Fruit fly (Drosophila melanogaster) whole organism, prepupa: Measurements from ENCODE around the gene BBS5.

ENCODE experiments used
- Blimp-1 ChIP-seq: fragments of 200-800 bp; sonication (Bioruptor generic); optimal IDR thresholded peaks from 3 replicates; lab custom pipeline; 2017; ENCODE audit warnings: missing biosample characterization, missing genetic modification characterization, mild to moderate bottlenecking, moderate library complexity, missing genetic modification reagents
- CG11294 ChIP-seq: fragments of 200-800 bp; sonication (Bioruptor generic); IDR thresholded peaks from 2 replicates; pipeline ENCODE4 v1.3.6; 2022; ENCODE audit warnings: missing biosample characterization, missing genetic modification characterization
- CG15336 ChIP-seq: fragments of 200-800 bp; sonication (Bioruptor generic); IDR thresholded peaks from 2 replicates; pipeline ENCODE4 v1.3.6; 2022; ENCODE audit warnings: missing biosample characterization, missing genetic modification characterization
- CG1621 ChIP-seq: fragments of 200-800 bp; sonication (Bioruptor generic); optimal IDR thresholded peaks from 3 replicates; lab custom pipeline; 2018; ENCODE audit warnings: missing biosample characterization, mild to moderate bottlenecking, missing genetic modification characterization
- CG16779 ChIP-seq: fragments of 200-800 bp; sonication (Bioruptor generic); optimal IDR thresholded peaks from 3 replicates; lab custom pipeline; 2017; ENCODE audit warnings: missing biosample characterization, mild to moderate bottlenecking, missing genetic modification characterization
- CG3032 ChIP-seq: fragments of 200-800 bp; optimal IDR thresholded peaks from 2 replicates; lab custom pipeline; 2019; ENCODE audit warnings: missing biosample characterization, mild to moderate bottlenecking, missing genetic modification characterization, moderate library complexity
- CG32006 ChIP-seq: fragments of 200-800 bp; sonication (Bioruptor generic); optimal IDR thresholded peaks from 3 replicates; lab custom pipeline; 2017; ENCODE audit warnings: missing biosample characterization, mild to moderate bottlenecking, missing genetic modification characterization
- CG3919 ChIP-seq: fragments of 200-800 bp; sonication (Bioruptor generic); optimal IDR thresholded peaks from 3 replicates; lab custom pipeline; 2016; ENCODE audit warnings: missing biosample characterization, missing genetic modification characterization
- CG4318 ChIP-seq: fragments of 200-800 bp; sonication (Bioruptor generic); optimal IDR thresholded peaks from 3 replicates; lab custom pipeline; 2017; ENCODE audit warnings: missing biosample characterization, mild to moderate bottlenecking, missing genetic modification characterization
- CG6163 ChIP-seq: fragments of 200-800 bp; sonication (Bioruptor generic); IDR thresholded peaks from 3 replicates; pipeline ENCODE4 v1.3.6; 2022; ENCODE audit warnings: missing biosample characterization, missing genetic modification characterization
- CG6276 ChIP-seq: fragments of 200-800 bp; sonication (Bioruptor generic); optimal IDR thresholded peaks from 2 replicates; lab custom pipeline; 2017; ENCODE audit warnings: missing biosample characterization, mild to moderate bottlenecking, missing genetic modification characterization
- CG6808 ChIP-seq: fragments of 200-800 bp; sonication (Bioruptor generic); optimal IDR thresholded peaks from 3 replicates; lab custom pipeline; 2017; ENCODE audit warnings: missing biosample characterization, missing genetic modification characterization, mild to moderate bottlenecking, moderate library complexity, missing genetic modification reagents
- CG8119 ChIP-seq: fragments of 200-800 bp; sonication (Bioruptor generic); IDR thresholded peaks from 3 replicates; pipeline ENCODE4 v1.3.6; 2022; ENCODE audit warnings: missing biosample characterization, missing genetic modification characterization
- CG8319 ChIP-seq: fragments of 200-800 bp; sonication (Bioruptor generic); optimal IDR thresholded peaks from 3 replicates; lab custom pipeline; 2016; ENCODE audit warnings: missing biosample characterization, missing genetic modification characterization
- CG8632 ChIP-seq: fragments of 200-800 bp; sonication (Bioruptor generic); optimal IDR thresholded peaks from 3 replicates; lab custom pipeline; 2016; ENCODE audit warnings: missing biosample characterization, missing genetic modification characterization
- CG9139 ChIP-seq: fragments of 200-800 bp; sonication (Bioruptor generic); optimal IDR thresholded peaks from 3 replicates; lab custom pipeline; 2017; ENCODE audit warnings: missing biosample characterization, mild to moderate bottlenecking, missing genetic modification characterization
- Eip75B ChIP-seq: fragments of 200-800 bp; sonication (Bioruptor generic); optimal IDR thresholded peaks from 3 replicates; lab custom pipeline; 2016; ENCODE audit warnings: missing biosample characterization, missing genetic modification characterization
- Eip78C ChIP-seq: fragments of 200-800 bp; sonication (Bioruptor generic); peaks from one replicate; lab custom pipeline; 2016; ENCODE audit warnings: missing biosample characterization, missing genetic modification characterization
- Ets21C ChIP-seq: fragments of 200-800 bp; sonication (Bioruptor generic); optimal IDR thresholded peaks from 3 replicates; lab custom pipeline; 2016; ENCODE audit warnings: missing biosample characterization, missing genetic modification characterization
- Ets96B ChIP-seq: fragments of 200-800 bp; optimal IDR thresholded peaks from 2 replicates; lab custom pipeline; 2019; ENCODE audit warnings: missing biosample characterization, mild to moderate bottlenecking, missing genetic modification characterization, moderate library complexity
- Gug ChIP-seq: fragments of 200-800 bp; sonication (Bioruptor generic); IDR thresholded peaks from 2 replicates; pipeline ENCODE4 v1.3.6; 2022; ENCODE audit warnings: missing biosample characterization, missing genetic modification characterization
- Hr38 ChIP-seq: sonication (Bioruptor generic); optimal IDR thresholded peaks from 2 replicates; lab custom pipeline; 2016; ENCODE audit warnings: missing biosample characterization, missing genetic modification characterization
- Met ChIP-seq: fragments of 200-800 bp; sonication (Bioruptor generic); optimal IDR thresholded peaks from 3 replicates; lab custom pipeline; 2016; ENCODE audit warnings: missing biosample characterization, missing genetic modification characterization
- OdsH ChIP-seq: fragments of 200-800 bp; sonication (Bioruptor generic); optimal IDR thresholded peaks from 3 replicates; lab custom pipeline; 2016; ENCODE audit warnings: missing biosample characterization, missing genetic modification characterization
- Smox ChIP-seq: fragments of 200-800 bp; sonication (Bioruptor generic); optimal IDR thresholded peaks from 3 replicates; lab custom pipeline; 2016; ENCODE audit warnings: missing biosample characterization, missing genetic modification characterization
- Sox102F ChIP-seq: fragments of 200-800 bp; sonication (Bioruptor generic); optimal IDR thresholded peaks from 2 replicates; lab custom pipeline; 2016; ENCODE audit warnings: missing biosample characterization, mild to moderate bottlenecking, missing genetic modification characterization
- Sox14 ChIP-seq: fragments of 200-800 bp; sonication (Bioruptor generic); optimal IDR thresholded peaks from 3 replicates; lab custom pipeline; 2016; ENCODE audit warnings: missing biosample characterization, missing genetic modification characterization
- achi ChIP-seq: fragments of 200-800 bp; sonication (Bioruptor generic); optimal IDR thresholded peaks from 3 replicates; lab custom pipeline; 2016; ENCODE audit warnings: missing biosample characterization, missing genetic modification characterization
- acj6 ChIP-seq: fragments of 200-800 bp; sonication (Bioruptor generic); optimal IDR thresholded peaks from 3 replicates; lab custom pipeline; 2016; ENCODE audit warnings: missing biosample characterization, missing genetic modification characterization
- cyc ChIP-seq: fragments of 200-800 bp; sonication (Bioruptor generic); optimal IDR thresholded peaks from 3 replicates; lab custom pipeline; 2016; ENCODE audit warnings: missing biosample characterization, missing genetic modification characterization
- dac ChIP-seq: fragments of 200-800 bp; sonication (Bioruptor generic); optimal IDR thresholded peaks from 2 replicates; lab custom pipeline; 2017; ENCODE audit warnings: missing biosample characterization, mild to moderate bottlenecking, missing genetic modification characterization
- dsx ChIP-seq: fragments of 200-800 bp; optimal IDR thresholded peaks from 3 replicates; lab custom pipeline; 2019; ENCODE audit warnings: missing biosample characterization, mild to moderate bottlenecking, missing genetic modification characterization, moderate library complexity; ENCODE audit not compliant: poor library complexity, severe bottlenecking
- eg ChIP-seq: fragments of 200-800 bp; sonication (Bioruptor generic); IDR thresholded peaks from 3 replicates; pipeline ENCODE4 v1.3.6; 2022; ENCODE audit warnings: missing biosample characterization, missing genetic modification characterization
- fd59A ChIP-seq: fragments of 200-800 bp; sonication (Bioruptor generic); optimal IDR thresholded peaks from 2 replicates; lab custom pipeline; 2017; ENCODE audit warnings: missing biosample characterization, mild to moderate bottlenecking, missing genetic modification characterization, missing genetic modification reagents
- fd85E ChIP-seq: fragments of 200-800 bp; sonication (Bioruptor generic); optimal IDR thresholded peaks from 3 replicates; lab custom pipeline; 2016; ENCODE audit warnings: missing biosample characterization, missing genetic modification characterization
- fkh ChIP-seq: fragments of 200-800 bp; sonication (Bioruptor generic); optimal IDR thresholded peaks from 3 replicates; lab custom pipeline; 2017; ENCODE audit warnings: missing biosample characterization, mild to moderate bottlenecking, missing genetic modification characterization, moderate library complexity
- salr ChIP-seq, 2 experiments: fragments of 200-800 bp; sonication (Bioruptor generic); optimal IDR thresholded peaks; 3 replicates each; lab custom pipeline; 2016 to 2018; ENCODE audit warnings: missing biosample characterization in 2 of 2, missing genetic modification characterization in 2 of 2, mild to moderate bottlenecking in 1 of 2
- ss ChIP-seq, 2 experiments: fragments of 200-800 bp; sonication (Bioruptor generic); optimal IDR thresholded peaks; 2 replicates in 1 of 2; 3 replicates in 1 of 2; lab custom pipeline; 2017 to 2018; ENCODE audit warnings: mild to moderate bottlenecking in 2 of 2, missing biosample characterization in 2 of 2, missing genetic modification characterization in 2 of 2, moderate library complexity in 1 of 2
- svp ChIP-seq: fragments of 200-800 bp; sonication (Bioruptor generic); peaks from one replicate; lab custom pipeline; 2016; ENCODE audit warnings: missing biosample characterization, missing genetic modification characterization
- topi ChIP-seq: fragments of 200-800 bp; sonication (Bioruptor generic); optimal IDR thresholded peaks from 3 replicates; lab custom pipeline; 2016; ENCODE audit warnings: missing biosample characterization, missing genetic modification characterization

BBS5 gene

dm6 chr3R:4816018-4816417 is at the start of gene BBS5:
BBS5 (plus strand) TSS chr3R:4816318.
- TF ChIP-seq CG6163 (GFP tag; lab: Robert Waterston, UW): no peak
- no peak for TF ChIP-seq dsx (GFP tag; lab: Kevin White, UChicago)
- TF ChIP-seq topi (GFP tag; lab: Kevin White, UChicago): no peak
- TF ChIP-seq CG9139 (GFP tag; lab: Kevin White, UChicago): no peak
- TF ChIP-seq, all 60 proteins: peak for 0

DNA sequence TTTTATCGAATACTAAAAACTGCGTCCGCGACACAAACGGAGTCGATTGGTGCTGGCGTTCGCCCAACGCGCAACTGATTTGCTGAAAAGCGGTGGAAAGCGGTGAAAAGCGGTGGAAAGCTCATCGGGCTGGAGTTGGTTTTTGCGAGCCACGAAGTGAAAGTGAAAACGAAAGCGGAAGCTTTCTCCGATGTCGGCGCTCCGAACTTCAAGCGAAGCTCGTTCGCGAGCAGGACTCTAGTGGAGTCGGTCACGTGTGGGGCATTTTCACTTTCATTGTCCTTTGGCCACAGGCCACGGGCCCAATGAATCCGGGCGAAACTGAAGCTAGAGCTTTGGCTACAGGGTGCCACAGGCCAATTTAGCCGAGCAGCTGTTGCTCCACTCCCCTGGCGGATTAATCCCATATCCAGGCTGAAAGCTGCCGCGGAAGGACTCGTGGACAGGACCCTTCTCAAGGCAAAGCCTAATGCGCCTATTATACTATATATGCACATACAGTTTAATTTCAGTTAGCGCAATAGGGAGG is 47.3 kb upstream of the BBS5 start:
- no peak for TF ChIP-seq CG3919
- no peak for TF ChIP-seq Smox (GFP tag; lab: Kevin White, UChicago)
- no peak for TF ChIP-seq svp (GFP tag; lab: Kevin White, UChicago)
- no peak for TF ChIP-seq CG8119
- no peak for TF ChIP-seq acj6
- TF ChIP-seq Ets21C (GFP tag; lab: Kevin White, UChicago): no peak
- peak; percentile 15 for TF ChIP-seq Eip78C (GFP tag; lab: Kevin White, UChicago)
- TF ChIP-seq CG6808 (GFP tag; lab: Kevin White, UChicago): peak; percentile 18
- TF ChIP-seq CG32006 (GFP tag; lab: Kevin White, UChicago): peak; percentile 10
- no peak for TF ChIP-seq fd59A (GFP tag; lab: Kevin White, UChicago)
- peak; percentile 19 for TF ChIP-seq CG9139 (GFP tag; lab: Kevin White, UChicago)
- TF ChIP-seq achi (GFP tag; lab: Kevin White, UChicago): no peak
- TF ChIP-seq CG11294 (GFP tag; lab: Robert Waterston, UW): no peak
- peak; percentile 16; the same call in 1 of the 2 replicates for TF ChIP-seq CG15336 (GFP tag; lab: Robert Waterston, UW)
- TF ChIP-seq eg (GFP tag; lab: Robert Waterston, UW): peak; percentile 41; the same call in 1 of the 3 replicates
- no peak for TF ChIP-seq Blimp-1 (GFP tag; lab: Kevin White, UChicago)
- no peak for TF ChIP-seq CG8319
- TF ChIP-seq Hr38: no peak
- no peak for TF ChIP-seq fd85E (GFP tag; lab: Kevin White, UChicago)
- TF ChIP-seq CG1621: no peak
- TF ChIP-seq ss (GFP tag; optimal IDR thresholded peaks at IDR 0.05; lab: Kevin White, UChicago): peak in 1 of 2 experiments; percentile 39
- no peak for TF ChIP-seq Ets96B (tag; lab: Kevin White, UChicago)
- peak; percentile 5 for TF ChIP-seq dac (GFP tag; lab: Kevin White, UChicago)
- peak; percentile 35 for TF ChIP-seq Eip75B (GFP tag; lab: Kevin White, UChicago)

DNA sequence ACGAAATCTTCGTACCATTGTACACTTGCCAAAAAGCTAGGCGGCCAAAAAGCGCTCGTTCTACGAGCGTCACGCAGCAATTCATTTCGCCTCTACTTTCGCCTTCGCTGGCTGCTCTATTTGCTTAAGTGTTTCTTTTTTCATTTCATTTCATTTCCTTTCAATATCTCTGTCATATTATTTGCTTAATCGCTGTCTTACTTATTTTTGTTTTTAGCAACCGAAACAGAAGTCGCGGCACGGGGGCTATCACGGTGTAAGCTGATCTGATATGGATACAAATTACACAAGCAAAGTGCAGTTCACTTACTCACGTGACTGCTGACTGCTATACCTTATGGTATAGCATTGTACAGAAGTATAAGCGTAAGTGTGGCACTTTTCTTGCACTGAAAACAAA is 44.8 kb upstream of the BBS5 start:
- peak; percentile 37 for TF ChIP-seq Eip78C (GFP tag; lab: Kevin White, UChicago)
- TF ChIP-seq cyc (GFP tag; lab: Kevin White, UChicago): no peak

DNA sequence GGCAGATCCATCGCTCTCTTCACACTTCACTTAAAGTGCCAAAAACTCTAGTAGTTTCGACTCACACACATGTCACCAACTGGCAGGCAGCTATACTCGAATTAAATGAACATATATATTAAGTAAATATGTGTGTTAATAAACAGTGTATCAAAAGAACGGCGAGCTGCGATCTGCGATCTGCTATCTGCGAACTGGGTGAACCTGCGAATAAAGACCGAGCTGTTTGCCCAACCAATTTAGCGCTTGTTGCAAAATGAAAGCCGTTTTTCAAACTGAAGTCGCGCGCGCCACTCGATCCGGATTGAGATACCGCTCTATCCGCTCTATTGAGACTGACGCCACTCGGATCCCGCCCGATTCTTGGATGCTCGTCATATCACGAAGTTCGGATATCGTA is 43.0 kb upstream of the BBS5 start, which contains the start of gene CG44098:
CG44098 (minus strand) TSS at position 101 of the 400 bp plus-strand sequence.
- TF ChIP-seq ss (GFP tag; optimal IDR thresholded peaks at IDR 0.05; lab: Kevin White, UChicago) (no peak), Hr38 (no peak), Eip75B (GFP tag; lab: Kevin White, UChicago) (no peak), CG8119 (no peak), Ets96B (tag; lab: Kevin White, UChicago) (no peak), fkh (GFP tag; lab: Kevin White, UChicago) (peak; percentile 48), Gug (GFP tag; lab: Robert Waterston, UW) (no peak)
- TF ChIP-seq, all 60 proteins: peak for 1

DNA sequence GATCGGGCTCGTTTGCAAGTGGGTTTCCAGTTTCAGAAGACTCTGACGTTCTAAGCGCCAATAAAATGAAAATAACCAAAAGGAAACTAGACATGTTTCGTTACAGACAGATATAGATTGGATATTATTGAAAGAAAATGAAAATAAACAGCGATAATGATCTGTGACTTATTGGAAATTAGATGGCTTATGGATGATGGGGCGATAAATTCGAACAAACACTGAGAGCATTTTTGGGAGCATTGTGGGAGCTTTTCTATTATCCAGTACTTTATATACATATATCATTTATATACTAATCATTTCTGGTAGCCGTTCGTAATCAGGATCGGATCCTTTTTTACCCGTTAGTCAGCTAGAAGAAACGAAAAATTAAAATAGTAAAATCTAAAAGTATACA is 41.2 kb upstream of the BBS5 start, which contains the start of gene CG44088:
CG44088 (minus strand) TSS at position 101 of the 400 bp plus-strand sequence.
- TF ChIP-seq dsx (GFP tag; lab: Kevin White, UChicago) (no peak), Hr38 (no peak), CG16779 (tag; lab: Kevin White, UChicago) (no peak), CG8632 (GFP tag; lab: Kevin White, UChicago) (no peak), fd59A (GFP tag; lab: Kevin White, UChicago) (no peak), Sox14 (GFP tag; lab: Kevin White, UChicago) (no peak), salr (GFP tag; optimal IDR thresholded peaks at IDR 0.05; lab: Kevin White, UChicago) (no peak), Sox102F (no peak), CG6276 (no peak), OdsH (no peak), svp (GFP tag; lab: Kevin White, UChicago) (no peak), CG3032 (tag; lab: Kevin White, UChicago) (no peak), CG15336 (GFP tag; lab: Robert Waterston, UW) (no peak), CG1621 (no peak), CG3919 (no peak), CG4318 (GFP tag; lab: Kevin White, UChicago) (no peak), Met (GFP tag; lab: Kevin White, UChicago) (no peak), topi (GFP tag; lab: Kevin White, UChicago) (no peak)
